Fruit fly (Drosophila melanogaster) whole organism, adult: ENCODE results near the gene CG33090.
A peak's percentile ranks its signal among the peaks of the same experiment; 100 is the strongest.

Experiments
- CG11617 ChIP-seq: fragments of 200-800 bp; sonication (Bioruptor generic); optimal IDR thresholded peaks from 2 replicates; lab custom pipeline; 2017; ENCODE audit warnings: mild to moderate bottlenecking, missing biosample characterization, missing genetic modification reagents, missing genetic modification characterization
- CG12768 ChIP-seq: fragments of 200-800 bp; sonication (Bioruptor generic); optimal IDR thresholded peaks from 2 replicates; lab custom pipeline; 2017; ENCODE audit warnings: missing biosample characterization, missing genetic modification characterization, mild to moderate bottlenecking, moderate library complexity, missing genetic modification reagents
- CG14711 ChIP-seq: fragments of 200-800 bp; sonication (Bioruptor generic); optimal IDR thresholded peaks from 2 replicates; lab custom pipeline; 2018; ENCODE audit warnings: missing biosample characterization, mild to moderate bottlenecking, missing genetic modification characterization, moderate library complexity
- CG1620 ChIP-seq: fragments of 200-800 bp; sonication (Bioruptor generic); optimal IDR thresholded peaks from 2 replicates; lab custom pipeline; 2016; ENCODE audit warnings: missing biosample characterization, missing genetic modification characterization
- CG33017 ChIP-seq: fragments of 200-800 bp; sonication (Bioruptor generic); optimal IDR thresholded peaks from 2 replicates; lab custom pipeline; 2018; ENCODE audit warnings: missing biosample characterization, mild to moderate bottlenecking, missing genetic modification characterization, moderate library complexity
- CG5204 ChIP-seq: fragments of 200-800 bp; sonication (Bioruptor generic); optimal IDR thresholded peaks from 2 replicates; lab custom pipeline; 2016; ENCODE audit warnings: missing biosample characterization, missing genetic modification characterization
- CG7045 ChIP-seq: fragments of 200-800 bp; sonication (Bioruptor generic); optimal IDR thresholded peaks from 2 replicates; lab custom pipeline; 2017; ENCODE audit warnings: missing biosample characterization, mild to moderate bottlenecking, missing genetic modification characterization
- CG7101 ChIP-seq: fragments of 200-800 bp; sonication (Bioruptor generic); optimal IDR thresholded peaks from 2 replicates; lab custom pipeline; 2018; ENCODE audit warnings: missing biosample characterization, mild to moderate bottlenecking, missing genetic modification characterization, moderate library complexity
- Clk ChIP-seq: fragments of 200-800 bp; sonication (Bioruptor generic); optimal IDR thresholded peaks from 2 replicates; lab custom pipeline; 2017; ENCODE audit warnings: missing biosample characterization, missing genetic modification characterization
- Crg-1 ChIP-seq: fragments of 200-800 bp; sonication (Bioruptor generic); optimal IDR thresholded peaks from 2 replicates; lab custom pipeline; 2016; ENCODE audit warnings: missing biosample characterization, missing genetic modification characterization
- Hr96 ChIP-seq: fragments of 200-800 bp; sonication (Bioruptor generic); optimal IDR thresholded peaks from 2 replicates; lab custom pipeline; 2016; ENCODE audit warnings: missing biosample characterization, missing genetic modification characterization
- Mnt ChIP-seq: fragments of 200-800 bp; sonication (Bioruptor generic); optimal IDR thresholded peaks from 2 replicates; lab custom pipeline; 2016; ENCODE audit warnings: missing biosample characterization, mild to moderate bottlenecking, missing genetic modification characterization
- bab1 ChIP-seq: fragments of 200-800 bp; sonication (Bioruptor generic); optimal IDR thresholded peaks from 3 replicates; lab custom pipeline; 2019; ENCODE audit warnings: missing biosample characterization, mild to moderate bottlenecking, missing genetic modification characterization, moderate library complexity
- cic ChIP-seq: fragments of 200-800 bp; sonication (Bioruptor generic); optimal IDR thresholded peaks from 2 replicates; lab custom pipeline; 2017; ENCODE audit warnings: missing biosample characterization, mild to moderate bottlenecking, missing genetic modification characterization, moderate library complexity
- cnc ChIP-seq, 2 experiments: fragments of >200 bp; optimal IDR thresholded peaks; 2 replicates each; lab custom pipeline; 2017
- kay ChIP-seq: fragments of 200-800 bp; sonication (Bioruptor generic); peaks from one replicate; lab custom pipeline; 2016; ENCODE audit warnings: missing biosample characterization, missing genetic modification characterization, borderline replicate concordance
- ovo ChIP-seq: fragments of 200-800 bp; sonication (Bioruptor generic); optimal IDR thresholded peaks from 2 replicates; lab custom pipeline; 2016; ENCODE audit warnings: missing biosample characterization, missing genetic modification characterization
- pad ChIP-seq: fragments of 200-800 bp; sonication (Bioruptor generic); optimal IDR thresholded peaks from 3 replicates; lab custom pipeline; 2017; ENCODE audit warnings: missing biosample characterization, missing genetic modification characterization, mild to moderate bottlenecking, moderate library complexity, missing genetic modification reagents
- tj ChIP-seq: fragments of 200-800 bp; sonication (Bioruptor generic); optimal IDR thresholded peaks from 3 replicates; lab custom pipeline; 2017; ENCODE audit warnings: missing biosample characterization, mild to moderate bottlenecking, missing genetic modification characterization, moderate library complexity
- toe ChIP-seq: fragments of 200-800 bp; sonication (Bioruptor generic); optimal IDR thresholded peaks from 2 replicates; lab custom pipeline; 2016; ENCODE audit warnings: missing biosample characterization, missing genetic modification characterization

The CG33090 gene

dm6 chr2L:14381072-14381471, 47.1 kb downstream of the CG33090 start, which contains the start of gene ppk:
Gene ppk, minus strand, starts transcription at chr2L:14381172.
- TF ChIP-seq kay (GFP tag; lab: Kevin White, UChicago) (no peak), pad (GFP tag; lab: Kevin White, UChicago) (no peak), Hr96 (no peak), CG33017 (tag; lab: Kevin White, UChicago) (no peak), tj (GFP tag; lab: Kevin White, UChicago) (no peak), cnc (optimal IDR thresholded peaks at IDR 0.05; lab: Kevin White, UChicago) (no peak), toe (GFP tag; lab: Kevin White, UChicago) (no peak), CG7101 (tag; lab: Kevin White, UChicago) (no peak), Mnt (GFP tag; lab: Kevin White, UChicago) (no peak), CG14711 (tag; lab: Kevin White, UChicago) (no peak), bab1 (GFP tag; lab: Kevin White, UChicago) (no peak), ovo (no peak), Clk (GFP tag; lab: Kevin White, UChicago) (no peak), cic (GFP tag; lab: Kevin White, UChicago) (no peak), CG11617 (GFP tag; lab: Kevin White, UChicago) (no peak)

- TF ChIP-seq CG12768 (GFP tag; lab: Kevin White, UChicago): no peak
- no peak for TF ChIP-seq toe (GFP tag; lab: Kevin White, UChicago)
- no peak for TF ChIP-seq CG11617 (GFP tag; lab: Kevin White, UChicago)
- TF ChIP-seq tj (GFP tag; lab: Kevin White, UChicago): no peak
- TF ChIP-seq Hr96: no peak
- TF ChIP-seq pad (GFP tag; lab: Kevin White, UChicago): no peak
- TF ChIP-seq CG7045 (GFP tag; lab: Kevin White, UChicago): no peak
- no peak for TF ChIP-seq CG33017 (tag; lab: Kevin White, UChicago)
- no peak for TF ChIP-seq cnc (optimal IDR thresholded peaks at IDR 0.05; lab: Kevin White, UChicago)
- TF ChIP-seq CG5204 (GFP tag; lab: Kevin White, UChicago): no peak
- TF ChIP-seq Crg-1 (GFP tag; lab: Kevin White, UChicago): no peak
- TF ChIP-seq CG1620: no peak
These were observed 47.9 kb downstream of the CG33090 start for dm6 chr2L:14381881-14382280.

- no peak for TF ChIP-seq Mnt (GFP tag; lab: Kevin White, UChicago)
- TF ChIP-seq CG12768 (GFP tag; lab: Kevin White, UChicago): no peak
- no peak for TF ChIP-seq kay (GFP tag; lab: Kevin White, UChicago)
- no peak for TF ChIP-seq CG5204 (GFP tag; lab: Kevin White, UChicago)
- TF ChIP-seq cnc (optimal IDR thresholded peaks at IDR 0.05; lab: Kevin White, UChicago): no peak
- TF ChIP-seq Clk (GFP tag; lab: Kevin White, UChicago): no peak
- no peak for TF ChIP-seq ovo
- TF ChIP-seq CG7101 (tag; lab: Kevin White, UChicago): no peak
- no peak for TF ChIP-seq CG14711 (tag; lab: Kevin White, UChicago)
These were observed 52.6 kb downstream of the CG33090 start for dm6 chr2L:14386522-14386921.

dm6 chr2L:14388448-14388847, 54.5 kb downstream of the CG33090 start:
- no peak for TF ChIP-seq bab1 (GFP tag; lab: Kevin White, UChicago)
- no peak for TF ChIP-seq pad (GFP tag; lab: Kevin White, UChicago)
- TF ChIP-seq CG14711 (tag; lab: Kevin White, UChicago): no peak
- no peak for TF ChIP-seq tj (GFP tag; lab: Kevin White, UChicago)
- no peak for TF ChIP-seq CG12768 (GFP tag; lab: Kevin White, UChicago)
- TF ChIP-seq ovo: no peak
- TF ChIP-seq CG5204 (GFP tag; lab: Kevin White, UChicago): no peak
- TF ChIP-seq CG7101 (tag; lab: Kevin White, UChicago): no peak
- no peak for TF ChIP-seq cnc (optimal IDR thresholded peaks at IDR 0.05; lab: Kevin White, UChicago)
- TF ChIP-seq Mnt (GFP tag; lab: Kevin White, UChicago): no peak
- no peak for TF ChIP-seq CG11617 (GFP tag; lab: Kevin White, UChicago)
- no peak for TF ChIP-seq cic (GFP tag; lab: Kevin White, UChicago)
- no peak for TF ChIP-seq kay (GFP tag; lab: Kevin White, UChicago)
- TF ChIP-seq CG1620: no peak
- TF ChIP-seq toe (GFP tag; lab: Kevin White, UChicago): no peak
- no peak for TF ChIP-seq Clk (GFP tag; lab: Kevin White, UChicago)
- TF ChIP-seq CG33017 (tag; lab: Kevin White, UChicago): no peak

dm6 chr2L:14393527-14393926, 59.6 kb downstream of the CG33090 start:
- TF ChIP-seq kay (GFP tag; lab: Kevin White, UChicago) (peak; percentile 62), CG7101 (tag; lab: Kevin White, UChicago) (no peak)

dm6 chr2L:14394298-14395064, 60.5 kb downstream of the CG33090 start:
- TF ChIP-seq Hr96 (peak; percentile 41), CG7101 (tag; lab: Kevin White, UChicago) (peak; percentile 59), cnc (optimal IDR thresholded peaks at IDR 0.05; lab: Kevin White, UChicago) (no peak), cic (GFP tag; lab: Kevin White, UChicago) (peak; percentile 58), Crg-1 (GFP tag; lab: Kevin White, UChicago) (no peak), CG14711 (tag; lab: Kevin White, UChicago) (peak; percentile 36), toe (GFP tag; lab: Kevin White, UChicago) (peak; percentile 7), Mnt (GFP tag; lab: Kevin White, UChicago) (no peak), CG33017 (tag; lab: Kevin White, UChicago) (peak; percentile 48), CG12768 (GFP tag; lab: Kevin White, UChicago) (no peak), CG1620 (no peak), CG5204 (GFP tag; lab: Kevin White, UChicago) (peak; percentile 35), tj (GFP tag; lab: Kevin White, UChicago) (peak; percentile 60), Clk (GFP tag; lab: Kevin White, UChicago) (peak; percentile 24), kay (GFP tag; lab: Kevin White, UChicago) (no peak), ovo (no peak), CG7045 (GFP tag; lab: Kevin White, UChicago) (peak; percentile 35), bab1 (GFP tag; lab: Kevin White, UChicago) (peak; percentile 11), CG11617 (GFP tag; lab: Kevin White, UChicago) (peak; percentile 61), pad (GFP tag; lab: Kevin White, UChicago) (peak; percentile 43)
